Fruit fly (Drosophila melanogaster) whole organism, embryonic: ENCODE results near the gene GlcAT-P.

Experiments used
- CG9215 ChIP-seq: fragments of 200-800 bp; sonication (Bioruptor generic); IDR thresholded peaks from 2 replicates; pipeline ENCODE4 v1.3.6; 2022; ENCODE audit warnings: missing biosample characterization, missing genetic modification characterization
- HLH3B ChIP-seq: fragments of 200-800 bp; sonication (Bioruptor generic); IDR thresholded peaks from 2 replicates; pipeline ENCODE4 v1.3.6; 2022; ENCODE audit warnings: missing biosample characterization, missing genetic modification characterization
- cad ChIP-seq: fragments of >200 bp; optimal IDR thresholded peaks from 2 replicates; lab custom pipeline; 2017; ENCODE audit warnings: missing biosample characterization, missing genetic modification characterization
- crp ChIP-seq, 2 experiments: fragments of 200-800 bp; sonication (Bioruptor generic); optimal IDR thresholded peaks; 2 replicates in 1 of 2; 3 replicates in 1 of 2; lab custom pipeline; 2017; ENCODE audit warnings: missing biosample characterization in 2 of 2, missing genetic modification characterization in 2 of 2, mild to moderate bottlenecking in 1 of 2, moderate library complexity in 1 of 2
- dpn ChIP-seq, 2 experiments: fragments of 200-800 bp; sonication (Bioruptor generic); optimal IDR thresholded peaks; 3 replicates each; lab custom pipeline; 2016; ENCODE audit warnings: missing biosample characterization in 2 of 2, missing genetic modification characterization in 2 of 2
- fd64A ChIP-seq: fragments of 200-800 bp; sonication (Bioruptor generic); optimal IDR thresholded peaks from 3 replicates; lab custom pipeline; 2018; ENCODE audit warnings: missing biosample characterization, mild to moderate bottlenecking, missing genetic modification characterization

DNA sequence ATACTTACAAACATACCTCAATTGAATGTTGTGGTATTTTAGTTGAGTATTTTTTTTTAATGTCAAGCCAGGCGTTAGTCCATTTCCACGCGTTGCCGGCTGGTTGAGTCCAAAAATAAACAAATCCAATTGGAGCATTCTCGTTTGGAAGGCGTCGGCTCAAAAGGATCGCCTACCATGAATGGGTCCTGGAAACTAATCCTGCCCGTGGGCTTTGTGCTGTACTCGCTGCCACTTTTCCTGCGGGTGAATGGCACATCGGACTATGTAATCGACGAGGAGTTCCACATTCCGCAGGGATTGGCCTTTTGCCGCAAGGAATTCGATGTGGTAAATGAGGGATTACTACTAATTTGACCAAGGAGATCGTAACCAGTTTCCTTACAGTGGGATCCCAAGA is 32.4 kb downstream of the GlcAT-P start, which contains the start of gene Alg10:
- TF ChIP-seq crp (GFP tag; optimal IDR thresholded peaks at IDR 0.05; lab: Kevin White, UChicago) (peak in 1 of 2 experiments; percentile 51), cad (no peak), dpn (GFP tag; optimal IDR thresholded peaks at IDR 0.05; lab: Kevin White, UChicago) (no peak), CG9215 (no peak), fd64A (no peak), HLH3B (GFP tag; lab: Robert Waterston, UW) (no peak)
